Fruit fly (Drosophila melanogaster) whole organism, embryonic: ENCODE data around the gene mRpL24.

Experiments used
- Adf1 ChIP-seq: fragments of 200-800 bp; sonication (Bioruptor generic); IDR thresholded peaks from 2 replicates; pipeline ENCODE4 v1.3.6; 2022; ENCODE audit warnings: missing biosample characterization, missing genetic modification characterization
- Aef1 ChIP-seq: fragments of 200-800 bp; sonication (Bioruptor generic); IDR thresholded peaks from 3 replicates; pipeline ENCODE4 v1.3.6; 2022; ENCODE audit warnings: missing biosample characterization, missing genetic modification characterization
- BEAF-32 ChIP-seq: fragments of 200-800 bp; sonication (Bioruptor generic); optimal IDR thresholded peaks from 3 replicates; lab custom pipeline; 2017; ENCODE audit warnings: missing biosample characterization, missing genetic modification characterization, mild to moderate bottlenecking, moderate library complexity, missing genetic modification reagents
- CG11085 ChIP-seq: fragments of 200-800 bp; sonication (Bioruptor generic); IDR thresholded peaks from 2 replicates; pipeline ENCODE4 v1.3.6; 2022; ENCODE audit warnings: missing biosample characterization, missing genetic modification characterization
- CG13287 ChIP-seq: fragments of 200-800 bp; sonication (Bioruptor generic); IDR thresholded peaks from 2 replicates; pipeline ENCODE4 v1.3.6; 2022; ENCODE audit warnings: missing biosample characterization, missing genetic modification characterization; ENCODE audit not compliant: partially characterized antibody
- CG13424 ChIP-seq: fragments of 200-800 bp; sonication (Bioruptor generic); optimal IDR thresholded peaks from 2 replicates; lab custom pipeline; 2019; ENCODE audit warnings: missing biosample characterization, mild to moderate bottlenecking, missing genetic modification characterization, moderate library complexity
- CG15479 ChIP-seq: fragments of 200-800 bp; sonication (Bioruptor generic); optimal IDR thresholded peaks from 3 replicates; lab custom pipeline; 2019; ENCODE audit warnings: missing biosample characterization, mild to moderate bottlenecking, missing genetic modification characterization, moderate library complexity
- CG2199 ChIP-seq: fragments of 200-800 bp; sonication (Bioruptor generic); IDR thresholded peaks from 3 replicates; pipeline ENCODE4 v1.3.6; 2022; ENCODE audit warnings: missing biosample characterization, missing genetic modification characterization
- CG2889 ChIP-seq: fragments of 200-800 bp; sonication (Bioruptor generic); IDR thresholded peaks from 3 replicates; pipeline ENCODE4 v1.3.6; 2022; ENCODE audit warnings: missing biosample characterization, missing genetic modification characterization
- CG32532 ChIP-seq: fragments of 200-800 bp; sonication (Bioruptor generic); IDR thresholded peaks from 2 replicates; pipeline ENCODE4 v1.3.6; 2022; ENCODE audit warnings: missing biosample characterization, missing genetic modification characterization
- CG4360 ChIP-seq: fragments of 200-800 bp; sonication (Bioruptor generic); IDR thresholded peaks from 2 replicates; pipeline ENCODE4 v1.3.6; 2022; ENCODE audit warnings: missing biosample characterization, missing genetic modification characterization
- CG43689 ChIP-seq: fragments of 200-800 bp; sonication (Bioruptor generic); IDR thresholded peaks from 2 replicates; pipeline ENCODE4 v1.3.6; 2022; ENCODE audit warnings: missing biosample characterization, missing genetic modification characterization
- CG4617 ChIP-seq: fragments of 200-800 bp; sonication (Bioruptor generic); optimal IDR thresholded peaks from 3 replicates; lab custom pipeline; 2016; ENCODE audit warnings: missing biosample characterization, missing genetic modification characterization, borderline replicate concordance
- CG6689 ChIP-seq: fragments of 200-800 bp; sonication (Bioruptor generic); IDR thresholded peaks from 2 replicates; pipeline ENCODE4 v1.3.6; 2022; ENCODE audit warnings: missing biosample characterization, missing genetic modification characterization
- CG6813 ChIP-seq: fragments of 200-800 bp; sonication (Bioruptor generic); optimal IDR thresholded peaks from 2 replicates; lab custom pipeline; 2017; ENCODE audit warnings: missing biosample characterization, missing genetic modification characterization, mild to moderate bottlenecking, moderate library complexity, missing genetic modification reagents
- CG6854 ChIP-seq: fragments of 200-800 bp; sonication (Bioruptor generic); optimal IDR thresholded peaks from 3 replicates; lab custom pipeline; 2017; ENCODE audit warnings: missing biosample characterization, mild to moderate bottlenecking, missing genetic modification characterization
- CG7271 ChIP-seq: fragments of 200-800 bp; sonication (Bioruptor generic); optimal IDR thresholded peaks from 2 replicates; lab custom pipeline; 2018; ENCODE audit warnings: missing biosample characterization, mild to moderate bottlenecking, missing genetic modification characterization, moderate library complexity
- CG9797 ChIP-seq: fragments of 200-800 bp; sonication (Bioruptor generic); optimal IDR thresholded peaks from 3 replicates; lab custom pipeline; 2018; ENCODE audit warnings: missing biosample characterization, mild to moderate bottlenecking, missing genetic modification characterization
- CHES-1-like ChIP-seq: fragments of 200-800 bp; sonication (Bioruptor generic); optimal IDR thresholded peaks from 2 replicates; lab custom pipeline; 2016; ENCODE audit warnings: missing biosample characterization, missing genetic modification characterization
- CrebB ChIP-seq: fragments of 200-800 bp; sonication (Bioruptor generic); optimal IDR thresholded peaks from 3 replicates; lab custom pipeline; 2018; ENCODE audit warnings: missing biosample characterization, mild to moderate bottlenecking, missing genetic modification characterization
- D ChIP-seq, 2 experiments: fragments of 200-800 bp in 1 of 2; fragments of >200 bp in 1 of 2; sonication (Bioruptor generic) in 1 of 2; optimal IDR thresholded peaks; 2 replicates in 1 of 2; 3 replicates in 1 of 2; lab custom pipeline; 2017; ENCODE audit warnings: mild to moderate bottlenecking in 1 of 2, missing biosample characterization in 1 of 2, missing genetic modification characterization in 1 of 2, missing genetic modification reagents in 1 of 2
- Deaf1 ChIP-seq: fragments of 200-800 bp; optimal IDR thresholded peaks from 3 replicates; lab custom pipeline; 2019; ENCODE audit warnings: missing biosample characterization, mild to moderate bottlenecking, missing genetic modification characterization, moderate library complexity
- Dp ChIP-seq: fragments of 200-800 bp; sonication (Bioruptor generic); optimal IDR thresholded peaks from 2 replicates; lab custom pipeline; 2018; ENCODE audit warnings: missing biosample characterization, mild to moderate bottlenecking, missing genetic modification characterization, moderate library complexity
- Dref ChIP-seq: fragments of 200-800 bp; sonication (Bioruptor generic); IDR thresholded peaks from 2 replicates; pipeline ENCODE4 v1.3.6; 2022; ENCODE audit warnings: missing biosample characterization, missing genetic modification characterization
- Fer3 ChIP-seq: fragments of 200-800 bp; sonication (Bioruptor generic); optimal IDR thresholded peaks from 2 replicates; lab custom pipeline; 2018; ENCODE audit warnings: missing biosample characterization, mild to moderate bottlenecking, missing genetic modification characterization, moderate library complexity
- HmgZ ChIP-seq: fragments of 200-800 bp; sonication (Bioruptor generic); optimal IDR thresholded peaks from 2 replicates; lab custom pipeline; 2018; ENCODE audit warnings: missing biosample characterization, mild to moderate bottlenecking, missing genetic modification characterization
- MBD-R2 ChIP-seq: fragments of 200-800 bp; sonication (Bioruptor generic); IDR thresholded peaks from 2 replicates; pipeline ENCODE4 v1.3.6; 2022; ENCODE audit warnings: missing biosample characterization, missing genetic modification characterization
- Med ChIP-seq: fragments of 200-800 bp; sonication (Bioruptor generic); peaks from one replicate; lab custom pipeline; 2016; ENCODE audit warnings: missing biosample characterization, missing genetic modification characterization, mild to moderate bottlenecking, inconsistent platforms, moderate library complexity
- Myb ChIP-seq: fragments of 200-800 bp; sonication (Bioruptor generic); optimal IDR thresholded peaks from 2 replicates; lab custom pipeline; 2016; ENCODE audit warnings: missing biosample characterization, missing genetic modification characterization
- Sox100B ChIP-seq: fragments of 200-800 bp; sonication (Bioruptor generic); optimal IDR thresholded peaks from 3 replicates; lab custom pipeline; 2018; ENCODE audit warnings: missing biosample characterization, mild to moderate bottlenecking, missing genetic modification characterization
- YL-1 ChIP-seq: fragments of 200-800 bp; sonication (Bioruptor generic); optimal IDR thresholded peaks from 3 replicates; lab custom pipeline; 2017; ENCODE audit warnings: missing biosample characterization, mild to moderate bottlenecking, missing genetic modification characterization
- ab ChIP-seq: fragments of 200-800 bp; sonication (Bioruptor generic); optimal IDR thresholded peaks from 2 replicates; lab custom pipeline; 2016; ENCODE audit warnings: missing biosample characterization, missing genetic modification characterization
- ase ChIP-seq: fragments of 200-800 bp; sonication (Bioruptor generic); IDR thresholded peaks from 3 replicates; pipeline ENCODE4 v1.3.6; 2022; ENCODE audit warnings: missing biosample characterization, missing genetic modification characterization
- bigmax ChIP-seq: fragments of 200-800 bp; sonication (Bioruptor generic); optimal IDR thresholded peaks from 2 replicates; lab custom pipeline; 2018; ENCODE audit warnings: missing biosample characterization, mild to moderate bottlenecking, missing genetic modification characterization
- cwo ChIP-seq: fragments of 200-800 bp; sonication (Bioruptor generic); optimal IDR thresholded peaks from 3 replicates; lab custom pipeline; 2017; ENCODE audit warnings: missing biosample characterization, missing genetic modification characterization, mild to moderate bottlenecking, moderate library complexity, missing genetic modification reagents
- dan ChIP-seq: fragments of 200-800 bp; sonication (Bioruptor generic); IDR thresholded peaks from 2 replicates; pipeline ENCODE4 v1.3.6; 2022; ENCODE audit warnings: missing biosample characterization, missing genetic modification characterization
- dm ChIP-seq: fragments of 200-800 bp; sonication (Bioruptor generic); optimal IDR thresholded peaks from 3 replicates; lab custom pipeline; 2016; ENCODE audit warnings: missing biosample characterization, missing genetic modification characterization
- exex ChIP-seq: fragments of 200-800 bp; sonication (Bioruptor generic); optimal IDR thresholded peaks from 4 replicates; lab custom pipeline; 2018; ENCODE audit warnings: missing biosample characterization, mild to moderate bottlenecking, missing genetic modification characterization, moderate library complexity
- eyg ChIP-seq: fragments of 200-800 bp; sonication (Bioruptor generic); optimal IDR thresholded peaks from 3 replicates; lab custom pipeline; 2016; ENCODE audit warnings: missing biosample characterization, missing genetic modification characterization
- fu2 ChIP-seq: fragments of 200-800 bp; sonication (Bioruptor generic); optimal IDR thresholded peaks from 2 replicates; lab custom pipeline; 2016; ENCODE audit warnings: missing biosample characterization, missing genetic modification characterization
- gro ChIP-seq: fragments of 200-800 bp; sonication (Bioruptor generic); optimal IDR thresholded peaks from 2 replicates; lab custom pipeline; 2016; ENCODE audit warnings: missing biosample characterization, missing genetic modification characterization
- hbn ChIP-seq: fragments of 200-800 bp; sonication (Bioruptor generic); IDR thresholded peaks from 2 replicates; pipeline ENCODE4 v1.3.6; 2022; ENCODE audit warnings: missing biosample characterization, missing genetic modification characterization; ENCODE audit not compliant: partially characterized antibody
- onecut ChIP-seq: fragments of 200-800 bp; sonication (Bioruptor generic); IDR thresholded peaks from 2 replicates; pipeline ENCODE4 v1.3.6; 2022; ENCODE audit warnings: missing biosample characterization, missing genetic modification characterization
- pum ChIP-seq: fragments of 200-800 bp; sonication (Bioruptor generic); optimal IDR thresholded peaks from 2 replicates; lab custom pipeline; 2016; ENCODE audit warnings: missing biosample characterization, missing genetic modification characterization
- pzg ChIP-seq: fragments of 200-800 bp; sonication (Bioruptor generic); optimal IDR thresholded peaks from 3 replicates; lab custom pipeline; 2018; ENCODE audit warnings: missing biosample characterization, mild to moderate bottlenecking, missing genetic modification characterization, moderate library complexity
- schlank ChIP-seq: fragments of 200-800 bp; sonication (Bioruptor generic); optimal IDR thresholded peaks from 2 replicates; lab custom pipeline; 2018; ENCODE audit warnings: missing biosample characterization, mild to moderate bottlenecking, missing genetic modification characterization
- stwl ChIP-seq: fragments of 200-800 bp; sonication (Bioruptor generic); optimal IDR thresholded peaks from 3 replicates; lab custom pipeline; 2018; ENCODE audit warnings: missing biosample characterization, mild to moderate bottlenecking, missing genetic modification characterization, moderate library complexity
- trh ChIP-seq: fragments of 200-800 bp; sonication (Bioruptor generic); optimal IDR thresholded peaks from 2 replicates; lab custom pipeline; 2016; ENCODE audit warnings: missing biosample characterization, missing genetic modification characterization
- ttk ChIP-seq: fragments of 200-800 bp; sonication (Bioruptor generic); IDR thresholded peaks from 2 replicates; pipeline ENCODE4 v2.1.2; 2022; ENCODE audit warnings: missing biosample characterization, missing genetic modification characterization
- vfl ChIP-seq: fragments of 200-800 bp; sonication (Bioruptor generic); optimal IDR thresholded peaks from 2 replicates; lab custom pipeline; 2016; ENCODE audit warnings: missing biosample characterization, missing genetic modification characterization
- vnd ChIP-seq: fragments of 200-800 bp; sonication (Bioruptor generic); IDR thresholded peaks from 3 replicates; pipeline ENCODE4 v1.3.6; 2022; ENCODE audit warnings: missing biosample characterization, missing genetic modification characterization; ENCODE audit not compliant: partially characterized antibody

Gene mRpL24

dm6 chr2L:4967511-4967910 lies 22.4 kb upstream of the mRpL24 start, which contains the start of gene eIF3i (continued):
- peak; percentile 65 for TF ChIP-seq Med (GFP tag; lab: Kevin White, UChicago)
- TF ChIP-seq YL-1 = peak; percentile 51
- TF ChIP-seq ase (GFP tag; lab: Robert Waterston, UW) = no peak
- peak; percentile 54 for TF ChIP-seq CG4617
- TF ChIP-seq pzg (GFP tag; lab: Kevin White, UChicago) = peak; percentile 55
- TF ChIP-seq Deaf1 (tag; lab: Kevin White, UChicago) = no peak
- 0 out of 2 replicates have a peak, but pooled peaks have one; percentile 33 for TF ChIP-seq CG4360 (GFP tag; lab: Robert Waterston, UW)
- TF ChIP-seq bigmax (GFP tag; lab: Kevin White, UChicago) = peak; percentile 97
- TF ChIP-seq Adf1 (GFP tag; lab: Robert Waterston, UW) = no peak
- TF ChIP-seq CG9797 (GFP tag; lab: Kevin White, UChicago) = peak; percentile 64
- TF ChIP-seq ttk (GFP tag; lab: Robert Waterston, UW) = no peak
- no peak for TF ChIP-seq CG32532
- TF ChIP-seq CG15479 (GFP tag; lab: Kevin White, UChicago) = peak; percentile 28
- no peak for TF ChIP-seq trh (GFP tag; lab: Kevin White, UChicago)
- TF ChIP-seq exex (tag; lab: Kevin White, UChicago) = no peak
- no peak for TF ChIP-seq CHES-1-like
- no peak for TF ChIP-seq CG13424 (tag; lab: Kevin White, UChicago)
- no peak for TF ChIP-seq Dref (GFP tag; lab: Robert Waterston, UW)
- TF ChIP-seq ab (GFP tag; lab: Kevin White, UChicago) = no peak
- TF ChIP-seq pum (GFP tag; lab: Kevin White, UChicago) = no peak
- TF ChIP-seq CG13287 (GFP tag; lab: Robert Waterston, UW) = peak; percentile 20; the same call in 1 of the 2 replicates
- no peak for TF ChIP-seq CG43689 (GFP tag; lab: Robert Waterston, UW)
- peak; percentile 61 for TF ChIP-seq dm (GFP tag; lab: Kevin White, UChicago)
- no peak for TF ChIP-seq CG2199 (GFP tag; lab: Robert Waterston, UW)
- TF ChIP-seq CrebB (tag; lab: Kevin White, UChicago) = no peak
- no peak for TF ChIP-seq dan
- TF ChIP-seq Myb (GFP tag; lab: Kevin White, UChicago) = peak; percentile 13
- TF ChIP-seq CG2889 (GFP tag; lab: Robert Waterston, UW) = no peak
- peak; percentile 18 for TF ChIP-seq Dp
- TF ChIP-seq vnd (GFP tag; lab: Robert Waterston, UW) = no peak
- no peak for TF ChIP-seq fu2 (GFP tag; lab: Kevin White, UChicago)
- no peak for TF ChIP-seq cwo (GFP tag; lab: Kevin White, UChicago)
- TF ChIP-seq stwl = peak; percentile 11
- peak; percentile 17 for TF ChIP-seq BEAF-32
- no peak for TF ChIP-seq CG11085 (GFP tag; lab: Robert Waterston, UW)
- no peak for TF ChIP-seq CG6854 (GFP tag; lab: Kevin White, UChicago)
- no peak for TF ChIP-seq Sox100B (GFP tag; lab: Kevin White, UChicago)
- TF ChIP-seq D (optimal IDR thresholded peaks at IDR 0.05; lab: Kevin White, UChicago) = no peak
- no peak for TF ChIP-seq D (GFP tag; optimal IDR thresholded peaks at IDR 0.05; lab: Kevin White, UChicago)
- TF ChIP-seq CG6689 = no peak
- TF ChIP-seq gro = no peak
- no peak for TF ChIP-seq onecut (GFP tag; lab: Robert Waterston, UW)
- peak; percentile 38 for TF ChIP-seq HmgZ (tag; lab: Kevin White, UChicago)
- no peak for TF ChIP-seq hbn
- TF ChIP-seq Aef1 (GFP tag; lab: Robert Waterston, UW) = no peak
- TF ChIP-seq MBD-R2 = peak; percentile 42; the same call in 1 of the 2 replicates
- no peak for TF ChIP-seq CG6813 (GFP tag; lab: Kevin White, UChicago)
- TF ChIP-seq schlank (tag; lab: Kevin White, UChicago) = no peak
- no peak for TF ChIP-seq vfl
- no peak for TF ChIP-seq CG7271 (tag; lab: Kevin White, UChicago)
- TF ChIP-seq eyg (GFP tag; lab: Kevin White, UChicago) = no peak
- no peak for TF ChIP-seq Fer3 (tag; lab: Kevin White, UChicago)
